Worm (Caenorhabditis elegans): ENCODE measurements around the gene F45D3.4.

F45D3.4 gene

ce11 chrV:12551638-12552478, 1.1 kb downstream of the F45D3.4 start (continued):
- TF ChIP-seq let-607 (tag; optimal IDR thresholded peaks at IDR 0.05) (no peak), mxl-1 (tag; optimal IDR thresholded peaks at IDR 0.05) (no peak), sptf-2 (GFP tag; optimal IDR thresholded peaks at IDR 0.05) (no peak), D2030.7 (GFP tag; IDR thresholded peaks at IDR 0.05) (no peak), unc-130 (GFP tag; optimal IDR thresholded peaks at IDR 0.05) (no peak), ccch-3 (GFP tag; optimal IDR thresholded peaks at IDR 0.05) (no peak), attf-5 (GFP tag; optimal IDR thresholded peaks at IDR 0.05) (no peak), F57A8.1 (GFP tag; optimal IDR thresholded peaks at IDR 0.05) (no peak)

ce11 chrV:12550755-12551154, 2.2 kb downstream of the F45D3.4 start:
- TF ChIP-seq nfya-2 (GFP tag; IDR thresholded peaks at IDR 0.05) (no peak), ZK185.1 (tag; optimal IDR thresholded peaks at IDR 0.05; ENCODE audit: poor library complexity, severe bottlenecking) (no peak), aptf-3 (GFP tag; IDR thresholded peaks at IDR 0.05) (no peak), ceh-91 (GFP tag; IDR thresholded peaks at IDR 0.05) (no peak), ztf-18 (tag; optimal IDR thresholded peaks at IDR 0.05) (no peak), tbx-9 (tag; optimal IDR thresholded peaks at IDR 0.05; ENCODE audit: borderline replicate concordance) (no peak)

ce11 chrV:12550036-12550626, 2.9 kb downstream of the F45D3.4 start, which contains the start of gene F45D3.3:
TSS of gene F45D3.3 (minus strand) at chrV:12550385.
- TF ChIP-seq lin-26 (GFP tag; IDR thresholded peaks at IDR 0.05) (peak; percentile 39; the same call in 1 of the 2 replicates), ceh-79 (tag; optimal IDR thresholded peaks at IDR 0.05) (no peak), cebp-1 (GFP tag; IDR thresholded peaks at IDR 0.05) (no peak), cebp-1 (tag; optimal IDR thresholded peaks at IDR 0.05) (no peak), ama-1 (optimal IDR thresholded peaks at IDR 0.05) (peak; percentile 61), ama-1 (GFP tag; optimal IDR thresholded peaks at IDR 0.05) (no peak), hlh-12 (tag; optimal IDR thresholded peaks at IDR 0.05) (no peak), T26A5.8 (tag; optimal IDR thresholded peaks at IDR 0.05) (no peak)

DNA sequence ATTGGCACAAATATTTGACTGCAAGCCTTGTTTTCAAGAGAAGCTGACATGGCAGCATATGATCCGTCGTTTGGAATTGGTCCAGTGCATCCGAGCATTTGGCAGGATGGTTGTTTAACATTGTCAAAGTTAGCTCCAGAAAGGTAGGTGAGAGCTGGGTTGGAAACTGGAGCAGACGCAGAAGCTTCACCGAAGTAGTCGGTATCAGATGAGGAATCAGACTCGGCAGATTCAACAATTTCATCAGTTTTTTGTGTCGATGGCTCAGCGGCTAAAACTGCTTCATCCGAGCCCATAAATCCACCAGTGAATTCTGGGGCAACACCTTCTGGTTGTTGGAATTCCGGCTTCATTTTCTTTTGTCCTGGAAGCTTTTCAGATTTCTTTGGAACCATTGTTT, 3.4 kb downstream of the F45D3.4 start:
- TF ChIP-seq bed-1 (GFP tag; IDR thresholded peaks at IDR 0.05) (no peak), Y95B8A.8 (GFP tag; IDR thresholded peaks at IDR 0.05) (no peak), attf-5 (GFP tag; optimal IDR thresholded peaks at IDR 0.05) (no peak), nhr-179 (tag; optimal IDR thresholded peaks at IDR 0.05) (no peak), snpc-1.1 (tag; optimal IDR thresholded peaks at IDR 0.05; ENCODE audit: insufficient read depth) (no peak), ztf-28 (GFP tag; IDR thresholded peaks at IDR 0.05) (no peak), chd-7 (tag; optimal IDR thresholded peaks at IDR 0.05) (peak; percentile 5), mcd-1 (GFP tag; IDR thresholded peaks at IDR 0.05) (0 out of 2 replicates have a peak, but pooled peaks have one; percentile 15), ama-1 (optimal IDR thresholded peaks at IDR 0.05) (peak; percentile 81), ama-1 (GFP tag; optimal IDR thresholded peaks at IDR 0.05) (no peak), Y67H2A.10 (GFP tag; conservative IDR thresholded peaks at IDR 0.05) (no peak)

- TF ChIP-seq ceh-91 (GFP tag; IDR thresholded peaks at IDR 0.05) (no peak), let-607 (tag; optimal IDR thresholded peaks at IDR 0.05) (no peak), Y53F4B.3 (GFP tag; IDR thresholded peaks at IDR 0.05) (no peak), aptf-2 (GFP tag; conservative IDR thresholded peaks at IDR 0.05) (no peak), nfyb-1 (GFP tag; IDR thresholded peaks at IDR 0.05) (peak; percentile 59; the same call in 1 of the 2 replicates), Y53G8AR.9 (GFP tag; conservative IDR thresholded peaks at IDR 0.05) (no peak), ztf-6 (GFP tag; IDR thresholded peaks at IDR 0.05) (no peak), die-1 (tag; optimal IDR thresholded peaks at IDR 0.05) (no peak), ztf-26 (tag; optimal IDR thresholded peaks at IDR 0.05) (peak; percentile 18), lin-40 (tag; optimal IDR thresholded peaks at IDR 0.05) (no peak), B0261.1 (tag; optimal IDR thresholded peaks at IDR 0.05) (no peak), F39B2.1 (GFP tag; IDR thresholded peaks at IDR 0.05) (no peak), hlh-26 (GFP tag; conservative IDR thresholded peaks at IDR 0.05) (no peak), madf-3 (GFP tag; IDR thresholded peaks at IDR 0.05) (no peak)
Observed at ce11 chrV:12548830-12549229, 4.2 kb downstream of the F45D3.4 start.
